Fruit fly (Drosophila melanogaster): ENCODE data around the gene Nopp140.

Nopp140 gene

dm6 chr3L:21882075-21882474, 49.5 kb downstream of the Nopp140 start:
- TF ChIP-seq N (GFP tag; optimal IDR thresholded peaks at IDR 0.05) (no peak), Abd-B (GFP tag; optimal IDR thresholded peaks at IDR 0.05) (no peak), rgr (GFP tag; optimal IDR thresholded peaks at IDR 0.05) (no peak), pan (optimal IDR thresholded peaks at IDR 0.05) (no peak), Dif (GFP tag; optimal IDR thresholded peaks at IDR 0.05; ENCODE audit: partially characterized antibody) (no peak), sage (GFP tag; optimal IDR thresholded peaks at IDR 0.05) (no peak), foxo (GFP tag; optimal IDR thresholded peaks at IDR 0.05) (no peak), Hr78 (GFP tag; optimal IDR thresholded peaks at IDR 0.05) (no peak), Sp1 (GFP tag; optimal IDR thresholded peaks at IDR 0.05) (no peak), lola (GFP tag; optimal IDR thresholded peaks at IDR 0.05) (no peak), Vsx2 (GFP tag; optimal IDR thresholded peaks at IDR 0.05; ENCODE audit: partially characterized antibody) (no peak), dsf (GFP tag; optimal IDR thresholded peaks at IDR 0.05; ENCODE audit: borderline replicate concordance) (no peak)

- TF ChIP-seq pan (optimal IDR thresholded peaks at IDR 0.05), result no peak
- no peak for TF ChIP-seq Sp1 (GFP tag; optimal IDR thresholded peaks at IDR 0.05)
- peak; percentile 87 for TF ChIP-seq psq (GFP tag; optimal IDR thresholded peaks at IDR 0.05)
- no peak for TF ChIP-seq Mio (GFP tag; optimal IDR thresholded peaks at IDR 0.05)
- TF ChIP-seq Hr78 (GFP tag; optimal IDR thresholded peaks at IDR 0.05), result no peak
- no peak for TF ChIP-seq Dif (GFP tag; optimal IDR thresholded peaks at IDR 0.05; ENCODE audit: partially characterized antibody)
Measured at dm6 chr3L:21883011-21883618, 50.5 kb downstream of the Nopp140 start.

dm6 chr3L:21883619-21884015, 51.0 kb downstream of the Nopp140 start:
- TF ChIP-seq Sp1 (GFP tag; optimal IDR thresholded peaks at IDR 0.05), result peak; percentile 27
- TF ChIP-seq Mio (GFP tag; optimal IDR thresholded peaks at IDR 0.05), result no peak
- TF ChIP-seq sage (GFP tag; optimal IDR thresholded peaks at IDR 0.05), result no peak
- no peak for TF ChIP-seq dl (GFP tag; optimal IDR thresholded peaks at IDR 0.05; ENCODE audit: insufficient read depth in 1 of 2, partially characterized antibody in 2 of 2)
- peak; percentile 38 for TF ChIP-seq rgr (GFP tag; optimal IDR thresholded peaks at IDR 0.05)
- TF ChIP-seq usp (GFP tag; optimal IDR thresholded peaks at IDR 0.05), result no peak
- peak; percentile 21 for TF ChIP-seq CG32264 (GFP tag; optimal IDR thresholded peaks at IDR 0.05)
- no peak for TF ChIP-seq psq (GFP tag; optimal IDR thresholded peaks at IDR 0.05)
- no peak for TF ChIP-seq Hr83 (GFP tag; optimal IDR thresholded peaks at IDR 0.05; ENCODE audit: poor library complexity, severe bottlenecking)
- no peak for TF ChIP-seq N (GFP tag; optimal IDR thresholded peaks at IDR 0.05)
- TF ChIP-seq jim (GFP tag; optimal IDR thresholded peaks at IDR 0.05), result no peak
- no peak for TF ChIP-seq Rel (GFP tag; optimal IDR thresholded peaks at IDR 0.05)
- TF ChIP-seq Rel (tag; optimal IDR thresholded peaks at IDR 0.05), result no peak
- TF ChIP-seq lola (GFP tag; optimal IDR thresholded peaks at IDR 0.05), result no peak
- no peak for TF ChIP-seq Hr78 (GFP tag; optimal IDR thresholded peaks at IDR 0.05)
- peak; percentile 44 for TF ChIP-seq dmrt93B (GFP tag; optimal IDR thresholded peaks at IDR 0.05)
- no peak for TF ChIP-seq tai (GFP tag; optimal IDR thresholded peaks at IDR 0.05)
- TF ChIP-seq Abd-B (GFP tag; optimal IDR thresholded peaks at IDR 0.05), result no peak
- TF ChIP-seq woc (GFP tag; optimal IDR thresholded peaks at IDR 0.05), result peak; percentile 50
- peak; percentile 72 for TF ChIP-seq fru (GFP tag; optimal IDR thresholded peaks at IDR 0.05)
- TF ChIP-seq sv (GFP tag; optimal IDR thresholded peaks at IDR 0.05), result no peak
- TF ChIP-seq ey (GFP tag; optimal IDR thresholded peaks at IDR 0.05), result peak; percentile 61
- peak; percentile 6 for TF ChIP-seq br (GFP tag; optimal IDR thresholded peaks at IDR 0.05)
- peak; percentile 25 for TF ChIP-seq Hnf4 (GFP tag; optimal IDR thresholded peaks at IDR 0.05)
- no peak for TF ChIP-seq Jra (GFP tag; optimal IDR thresholded peaks at IDR 0.05)
- no peak for TF ChIP-seq Dfd (GFP tag; optimal IDR thresholded peaks at IDR 0.05)
- peak in 1 of 2 experiments; percentile 64 for TF ChIP-seq foxo (GFP tag; optimal IDR thresholded peaks at IDR 0.05)
- no peak for TF ChIP-seq Myc (optimal IDR thresholded peaks at IDR 0.05)
- peak; percentile 24 for TF ChIP-seq HLH106 (tag; optimal IDR thresholded peaks at IDR 0.05)
- TF ChIP-seq pan (optimal IDR thresholded peaks at IDR 0.05), result no peak
- peak; percentile 59 for TF ChIP-seq h (GFP tag; optimal IDR thresholded peaks at IDR 0.05)
- TF ChIP-seq OdsH (GFP tag; optimal IDR thresholded peaks at IDR 0.05), result peak; percentile 55
- no peak for TF ChIP-seq CG9705 (GFP tag; optimal IDR thresholded peaks at IDR 0.05)
- TF ChIP-seq Vsx2 (GFP tag; optimal IDR thresholded peaks at IDR 0.05; ENCODE audit: partially characterized antibody), result no peak
- no peak for TF ChIP-seq brk (GFP tag; optimal IDR thresholded peaks at IDR 0.05)
- no peak for TF ChIP-seq CrebA (GFP tag; optimal IDR thresholded peaks at IDR 0.05; ENCODE audit: borderline replicate concordance)
- no peak for TF ChIP-seq Dif (GFP tag; optimal IDR thresholded peaks at IDR 0.05; ENCODE audit: partially characterized antibody)
- TF ChIP-seq GATAd (GFP tag; optimal IDR thresholded peaks at IDR 0.05), result no peak
- no peak for TF ChIP-seq dsf (GFP tag; optimal IDR thresholded peaks at IDR 0.05; ENCODE audit: borderline replicate concordance)

All from whole organism, wandering third instar larva.